Fruit fly (Drosophila melanogaster) whole organism, embryonic: ENCODE data around the gene Naa20A.

Experiments
- C15 ChIP-seq: fragments of 200-800 bp; sonication (Bioruptor generic); IDR thresholded peaks from 3 replicates; pipeline ENCODE4 v1.3.6; 2022; ENCODE audit warnings: missing biosample characterization, missing genetic modification characterization
- CG10274 ChIP-seq: fragments of 200-800 bp; sonication (Bioruptor generic); optimal IDR thresholded peaks from 3 replicates; lab custom pipeline; 2017; ENCODE audit warnings: missing biosample characterization, mild to moderate bottlenecking, missing genetic modification characterization
- CG10543 ChIP-seq: fragments of 200-800 bp; sonication (Bioruptor generic); optimal IDR thresholded peaks from 3 replicates; lab custom pipeline; 2017; ENCODE audit warnings: missing biosample characterization, mild to moderate bottlenecking, missing genetic modification characterization, moderate library complexity
- CG11398 ChIP-seq: fragments of 200-800 bp; sonication (Bioruptor generic); optimal IDR thresholded peaks from 2 replicates; lab custom pipeline; 2016; ENCODE audit warnings: missing biosample characterization, missing genetic modification characterization
- CG12769 ChIP-seq: fragments of 200-800 bp; sonication (Bioruptor generic); optimal IDR thresholded peaks from 2 replicates; lab custom pipeline; 2019; ENCODE audit warnings: missing biosample characterization, mild to moderate bottlenecking, missing genetic modification characterization, moderate library complexity
- CG13123 ChIP-seq: fragments of 200-800 bp; sonication (Bioruptor generic); optimal IDR thresholded peaks from 2 replicates; lab custom pipeline; 2016; ENCODE audit warnings: missing biosample characterization, missing genetic modification characterization
- CG14710 ChIP-seq: fragments of 200-800 bp; sonication (Bioruptor generic); optimal IDR thresholded peaks from 3 replicates; lab custom pipeline; 2019; ENCODE audit warnings: missing biosample characterization, mild to moderate bottlenecking, missing genetic modification characterization, moderate library complexity
- CG17361 ChIP-seq: fragments of 200-800 bp; sonication (Bioruptor generic); IDR thresholded peaks from 3 replicates; pipeline ENCODE4 v1.3.6; 2022; ENCODE audit warnings: missing biosample characterization, missing genetic modification characterization
- CG17385 ChIP-seq: fragments of 200-800 bp; sonication (Bioruptor generic); optimal IDR thresholded peaks from 3 replicates; lab custom pipeline; 2018; ENCODE audit warnings: missing biosample characterization, mild to moderate bottlenecking, missing genetic modification characterization
- CG32772 ChIP-seq: fragments of 200-800 bp; sonication (Bioruptor generic); IDR thresholded peaks from 2 replicates; pipeline ENCODE4 v1.3.6; 2022; ENCODE audit warnings: missing biosample characterization, missing genetic modification characterization
- CG4360 ChIP-seq: fragments of 200-800 bp; sonication (Bioruptor generic); IDR thresholded peaks from 2 replicates; pipeline ENCODE4 v1.3.6; 2022; ENCODE audit warnings: missing biosample characterization, missing genetic modification characterization
- CG4617 ChIP-seq: fragments of 200-800 bp; sonication (Bioruptor generic); optimal IDR thresholded peaks from 3 replicates; lab custom pipeline; 2016; ENCODE audit warnings: missing biosample characterization, missing genetic modification characterization, borderline replicate concordance
- CG4707 ChIP-seq: fragments of 200-800 bp; sonication (Bioruptor generic); optimal IDR thresholded peaks from 2 replicates; lab custom pipeline; 2018; ENCODE audit warnings: missing biosample characterization, mild to moderate bottlenecking, missing genetic modification characterization, moderate library complexity
- CG6175 ChIP-seq: fragments of 200-800 bp; sonication (Bioruptor generic); IDR thresholded peaks from 3 replicates; pipeline ENCODE4 v1.3.6; 2022; ENCODE audit warnings: missing biosample characterization, missing genetic modification characterization
- CG6254 ChIP-seq: fragments of 200-800 bp; sonication (Bioruptor generic); optimal IDR thresholded peaks from 3 replicates; lab custom pipeline; 2017; ENCODE audit warnings: mild to moderate bottlenecking, missing biosample characterization, missing genetic modification reagents, missing genetic modification characterization
- CG7786 ChIP-seq: fragments of 200-800 bp; sonication (Bioruptor generic); optimal IDR thresholded peaks from 2 replicates; lab custom pipeline; 2016; ENCODE audit warnings: missing biosample characterization, missing genetic modification characterization
- CG8089 ChIP-seq: fragments of 200-800 bp; sonication (Bioruptor generic); optimal IDR thresholded peaks from 3 replicates; lab custom pipeline; 2016; ENCODE audit warnings: missing biosample characterization, missing genetic modification characterization
- CG8281 ChIP-seq: fragments of 200-800 bp; sonication (Bioruptor generic); optimal IDR thresholded peaks from 2 replicates; lab custom pipeline; 2018; ENCODE audit warnings: missing biosample characterization, mild to moderate bottlenecking, missing genetic modification characterization, moderate library complexity
- Camta ChIP-seq: fragments of 200-800 bp; sonication (Bioruptor generic); optimal IDR thresholded peaks from 2 replicates; lab custom pipeline; 2016; ENCODE audit warnings: missing biosample characterization, missing genetic modification characterization
- Chrac-16 ChIP-seq: fragments of 200-800 bp; sonication (Bioruptor generic); optimal IDR thresholded peaks from 3 replicates; lab custom pipeline; 2016; ENCODE audit warnings: missing biosample characterization, missing genetic modification characterization
- CoRest ChIP-seq: fragments of 200-800 bp; sonication (Bioruptor generic); optimal IDR thresholded peaks from 3 replicates; lab custom pipeline; 2018; ENCODE audit warnings: missing biosample characterization, mild to moderate bottlenecking, missing genetic modification characterization, moderate library complexity
- Dbx ChIP-seq: fragments of 200-800 bp; sonication (Bioruptor generic); IDR thresholded peaks from 3 replicates; pipeline ENCODE4 v1.3.6; 2022; ENCODE audit warnings: missing biosample characterization, missing genetic modification characterization
- E2f2 ChIP-seq: fragments of 200-800 bp; sonication (Bioruptor generic); IDR thresholded peaks from 2 replicates; pipeline ENCODE4 v1.3.6; 2022; ENCODE audit warnings: missing biosample characterization, missing genetic modification characterization
- Eip74EF ChIP-seq, 2 experiments: fragments of 200-800 bp in 1 of 2; fragments of >200 bp in 1 of 2; sonication (Bioruptor generic) in 1 of 2; optimal IDR thresholded peaks; 2 replicates each; lab custom pipeline; 2017 to 2019; ENCODE audit warnings: missing biosample characterization in 2 of 2, missing genetic modification characterization in 2 of 2, mild to moderate bottlenecking in 1 of 2, moderate library complexity in 1 of 2
- GATAe ChIP-seq: fragments of 200-800 bp; sonication (Bioruptor generic); conservative IDR thresholded peaks from 2 replicates; pipeline ENCODE4 v1.3.6; 2022; ENCODE audit warnings: missing biosample characterization, missing genetic modification characterization
- HLH3B ChIP-seq: fragments of 200-800 bp; sonication (Bioruptor generic); IDR thresholded peaks from 2 replicates; pipeline ENCODE4 v1.3.6; 2022; ENCODE audit warnings: missing biosample characterization, missing genetic modification characterization
- Hsf ChIP-seq: fragments of 200-800 bp; sonication (Bioruptor generic); optimal IDR thresholded peaks from 3 replicates; lab custom pipeline; 2016; ENCODE audit warnings: missing biosample characterization, missing genetic modification characterization
- Jarid2 ChIP-seq: fragments of 200-800 bp; sonication (Bioruptor generic); optimal IDR thresholded peaks from 3 replicates; lab custom pipeline; 2017; ENCODE audit warnings: mild to moderate bottlenecking, missing biosample characterization, missing genetic modification reagents, missing genetic modification characterization
- Lpt ChIP-seq: fragments of >200 bp; optimal IDR thresholded peaks from 2 replicates; lab custom pipeline; 2018; ENCODE audit warnings: missing biosample characterization, missing genetic modification characterization
- Med ChIP-seq: fragments of 200-800 bp; sonication (Bioruptor generic); peaks from one replicate; lab custom pipeline; 2016; ENCODE audit warnings: missing biosample characterization, missing genetic modification characterization, mild to moderate bottlenecking, inconsistent platforms, moderate library complexity
- Sry-β ChIP-seq: fragments of 200-800 bp; sonication (Bioruptor generic); optimal IDR thresholded peaks from 2 replicates; lab custom pipeline; 2018; ENCODE audit warnings: missing biosample characterization, mild to moderate bottlenecking, missing genetic modification characterization, moderate library complexity
- YL-1 ChIP-seq: fragments of 200-800 bp; sonication (Bioruptor generic); optimal IDR thresholded peaks from 3 replicates; lab custom pipeline; 2017; ENCODE audit warnings: missing biosample characterization, mild to moderate bottlenecking, missing genetic modification characterization
- ac ChIP-seq: fragments of 200-800 bp; sonication (Bioruptor generic); optimal IDR thresholded peaks from 3 replicates; lab custom pipeline; 2017; ENCODE audit warnings: missing biosample characterization, mild to moderate bottlenecking, missing genetic modification characterization
- ara ChIP-seq: fragments of 200-800 bp; sonication (Bioruptor generic); IDR thresholded peaks from 2 replicates; pipeline ENCODE4 v1.3.6; 2022; ENCODE audit warnings: missing biosample characterization, missing genetic modification characterization
- bbx ChIP-seq: fragments of 200-800 bp; sonication (Bioruptor generic); IDR thresholded peaks from 2 replicates; pipeline ENCODE4 v1.3.6; 2022; ENCODE audit warnings: missing biosample characterization, missing genetic modification characterization; ENCODE audit not compliant: partially characterized antibody
- croc ChIP-seq: fragments of 200-800 bp; sonication (Bioruptor generic); conservative IDR thresholded peaks from 3 replicates; pipeline ENCODE4 v1.3.6; 2022; ENCODE audit warnings: missing biosample characterization, missing genetic modification characterization
- crp ChIP-seq, 2 experiments: fragments of 200-800 bp; sonication (Bioruptor generic); optimal IDR thresholded peaks; 2 replicates in 1 of 2; 3 replicates in 1 of 2; lab custom pipeline; 2017; ENCODE audit warnings: missing biosample characterization in 2 of 2, missing genetic modification characterization in 2 of 2, mild to moderate bottlenecking in 1 of 2, moderate library complexity in 1 of 2
- danr ChIP-seq: fragments of 200-800 bp; sonication (Bioruptor generic); IDR thresholded peaks from 2 replicates; pipeline ENCODE4 v1.3.6; 2022; ENCODE audit warnings: missing biosample characterization, missing genetic modification characterization
- dmrt99B ChIP-seq: fragments of 200-800 bp; sonication (Bioruptor generic); optimal IDR thresholded peaks from 2 replicates; lab custom pipeline; 2018; ENCODE audit warnings: missing biosample characterization, mild to moderate bottlenecking, missing genetic modification characterization, moderate library complexity
- dysf ChIP-seq: fragments of 200-800 bp; sonication (Bioruptor generic); IDR thresholded peaks from 3 replicates; pipeline ENCODE4 v1.3.6; 2022; ENCODE audit warnings: missing biosample characterization, missing genetic modification characterization
- gem ChIP-seq: fragments of 200-800 bp; sonication (Bioruptor generic); optimal IDR thresholded peaks from 2 replicates; lab custom pipeline; 2019; ENCODE audit warnings: missing biosample characterization, mild to moderate bottlenecking, missing genetic modification characterization, moderate library complexity
- gfzf ChIP-seq: fragments of 200-800 bp; sonication (Bioruptor generic); optimal IDR thresholded peaks from 2 replicates; lab custom pipeline; 2016; ENCODE audit warnings: missing biosample characterization, mild to moderate bottlenecking, missing genetic modification characterization, moderate library complexity
- hb ChIP-seq: fragments of 200-800 bp; sonication (Bioruptor generic); IDR thresholded peaks from 3 replicates; pipeline ENCODE4 v1.3.6; 2022; ENCODE audit warnings: missing biosample characterization, missing genetic modification characterization; ENCODE audit not compliant: partially characterized antibody
- hkb ChIP-seq, 2 experiments: fragments of 200-800 bp in 1 of 2; fragments of >200 bp in 1 of 2; sonication (Bioruptor generic) in 1 of 2; IDR thresholded peaks in 1 of 2; optimal IDR thresholded peaks in 1 of 2; 2 replicates each; pipeline versions ENCODE4 v1.3.6 to Lab custom; 2017 to 2022; ENCODE audit warnings: missing biosample characterization in 1 of 2, missing genetic modification characterization in 1 of 2
- repo ChIP-seq: fragments of 200-800 bp; sonication (Bioruptor generic); optimal IDR thresholded peaks from 2 replicates; lab custom pipeline; 2016; ENCODE audit warnings: missing biosample characterization, missing genetic modification characterization
- slbo ChIP-seq: fragments of 200-800 bp; sonication (Bioruptor generic); IDR thresholded peaks from 2 replicates; pipeline ENCODE4 v1.3.6; 2022; ENCODE audit warnings: missing biosample characterization, missing genetic modification characterization
- tx ChIP-seq: fragments of 200-800 bp; sonication (Bioruptor generic); optimal IDR thresholded peaks from 2 replicates; lab custom pipeline; 2016; ENCODE audit warnings: missing biosample characterization, missing genetic modification characterization
- wdn ChIP-seq: fragments of 200-800 bp; sonication (Bioruptor generic); IDR thresholded peaks from 2 replicates; pipeline ENCODE4 v1.3.6; 2022; ENCODE audit warnings: missing biosample characterization, missing genetic modification characterization
- zfh1 ChIP-seq: fragments of 200-800 bp; sonication (Bioruptor generic); IDR thresholded peaks from 3 replicates; pipeline ENCODE4 v1.3.6; 2022; ENCODE audit warnings: missing biosample characterization, missing genetic modification characterization

Gene Naa20A

dm6 chrX:19665684-19666141 lies 42.8 kb upstream of the Naa20A start (continued):
- no peak for TF ChIP-seq CG6254 (GFP tag; lab: Kevin White, UChicago)
- no peak for TF ChIP-seq tx (GFP tag; lab: Kevin White, UChicago)
- TF ChIP-seq CG8281 (tag; lab: Kevin White, UChicago): no peak
- TF ChIP-seq CG7786 (GFP tag; lab: Kevin White, UChicago): peak; percentile 53
- TF ChIP-seq Hsf (GFP tag; lab: Kevin White, UChicago): peak; percentile 22
- TF ChIP-seq GATAe (GFP tag; lab: Robert Waterston, UW): no peak
- TF ChIP-seq CG11398 (GFP tag; lab: Kevin White, UChicago): no peak
- peak; percentile 5 for TF ChIP-seq Camta (GFP tag; lab: Kevin White, UChicago)
- peak; percentile 3 for TF ChIP-seq CG14710
- peak; percentile 29; the same call in 1 of the 2 replicates for TF ChIP-seq wdn (GFP tag; lab: Robert Waterston, UW)
- TF ChIP-seq gem (tag; lab: Kevin White, UChicago): peak; percentile 23
- TF ChIP-seq CG17361 (GFP tag; lab: Robert Waterston, UW): no peak
- TF ChIP-seq YL-1: no peak
- TF ChIP-seq Eip74EF (GFP tag; optimal IDR thresholded peaks at IDR 0.05; lab: Kevin White, UChicago): no peak
- no peak for TF ChIP-seq Jarid2 (GFP tag; lab: Kevin White, UChicago)
- peak; percentile 20; the same call in 1 of the 2 replicates for TF ChIP-seq E2f2 (GFP tag; lab: Robert Waterston, UW)
- TF ChIP-seq zfh1 (GFP tag; lab: Robert Waterston, UW): peak; percentile 55; the same call in 2 of the 3 replicates
- TF ChIP-seq bbx: peak; percentile 62
- TF ChIP-seq CG6175 (GFP tag; lab: Robert Waterston, UW): no peak
- TF ChIP-seq CG10274 (GFP tag; lab: Kevin White, UChicago): no peak
- no peak for TF ChIP-seq Lpt (GFP tag; lab: Kevin White, UChicago)
- TF ChIP-seq CG4617 (GFP tag; lab: Kevin White, UChicago): no peak
- peak; percentile 31 for TF ChIP-seq CG12769 (tag; lab: Kevin White, UChicago)
- TF ChIP-seq slbo: peak; percentile 85
- no peak for TF ChIP-seq ac (GFP tag; lab: Kevin White, UChicago)
- peak; percentile 9 for TF ChIP-seq dmrt99B (tag; lab: Kevin White, UChicago)
- no peak for TF ChIP-seq CG17385 (GFP tag; lab: Kevin White, UChicago)
- no peak for TF ChIP-seq danr (GFP tag; lab: Robert Waterston, UW)
- peak; percentile 53; the same call in 1 of the 2 replicates for TF ChIP-seq CG32772 (GFP tag; lab: Robert Waterston, UW)
- TF ChIP-seq gfzf (GFP tag; lab: Kevin White, UChicago): no peak
- TF ChIP-seq CG8089 (GFP tag; lab: Kevin White, UChicago): peak; percentile 8
- TF ChIP-seq CG4360 (GFP tag; lab: Robert Waterston, UW): 0 out of 2 replicates have a peak, but pooled peaks have one; percentile 10
- TF ChIP-seq CG4707 (GFP tag; lab: Kevin White, UChicago): no peak
- TF ChIP-seq Sry-β (GFP tag; lab: Kevin White, UChicago): no peak
- no peak for TF ChIP-seq croc (GFP tag; lab: Robert Waterston, UW)
- TF ChIP-seq Dbx (GFP tag; lab: Robert Waterston, UW): peak; percentile 64
- peak in 1 of 2 experiments; percentile 23 for TF ChIP-seq crp (GFP tag; optimal IDR thresholded peaks at IDR 0.05; lab: Kevin White, UChicago)
- no peak for TF ChIP-seq hb (GFP tag; lab: Robert Waterston, UW)
- TF ChIP-seq hkb (optimal IDR thresholded peaks at IDR 0.05; lab: Kevin White, UChicago): no peak
- TF ChIP-seq hkb (GFP tag; IDR thresholded peaks at IDR 0.05; lab: Robert Waterston, UW): peak; percentile 31; the same call in 1 of the 2 replicates
- 0 out of 2 replicates have a peak, but pooled peaks have one; percentile 29 for TF ChIP-seq ara (GFP tag; lab: Robert Waterston, UW)
- TF ChIP-seq CG10543: no peak
- TF ChIP-seq Med (GFP tag; lab: Kevin White, UChicago): peak; percentile 92
- no peak for TF ChIP-seq repo (GFP tag; lab: Kevin White, UChicago)
- 0 out of 2 replicates have a peak, but pooled peaks have one; percentile 39 for TF ChIP-seq HLH3B (GFP tag; lab: Robert Waterston, UW)
- peak; percentile 35 for TF ChIP-seq CoRest (tag; lab: Kevin White, UChicago)
- peak; percentile 28 for TF ChIP-seq Chrac-16
- TF ChIP-seq dysf (GFP tag; lab: Robert Waterston, UW): peak; percentile 74
- TF ChIP-seq CG13123 (GFP tag; lab: Kevin White, UChicago): no peak
- no peak for TF ChIP-seq C15 (GFP tag; lab: Robert Waterston, UW)
